Fruit fly (Drosophila melanogaster) whole organism, adult: ENCODE data around the gene Acer.

Source experiments
- CG14711 ChIP-seq: fragments of 200-800 bp; sonication (Bioruptor generic); optimal IDR thresholded peaks from 2 replicates; lab custom pipeline; 2018; ENCODE audit warnings: missing biosample characterization, mild to moderate bottlenecking, missing genetic modification characterization, moderate library complexity
- CG5204 ChIP-seq: fragments of 200-800 bp; sonication (Bioruptor generic); optimal IDR thresholded peaks from 2 replicates; lab custom pipeline; 2016; ENCODE audit warnings: missing biosample characterization, missing genetic modification characterization
- bab1 ChIP-seq: fragments of 200-800 bp; sonication (Bioruptor generic); optimal IDR thresholded peaks from 3 replicates; lab custom pipeline; 2019; ENCODE audit warnings: missing biosample characterization, mild to moderate bottlenecking, missing genetic modification characterization, moderate library complexity
- pad ChIP-seq: fragments of 200-800 bp; sonication (Bioruptor generic); optimal IDR thresholded peaks from 3 replicates; lab custom pipeline; 2017; ENCODE audit warnings: missing biosample characterization, missing genetic modification characterization, mild to moderate bottlenecking, moderate library complexity, missing genetic modification reagents

DNA sequence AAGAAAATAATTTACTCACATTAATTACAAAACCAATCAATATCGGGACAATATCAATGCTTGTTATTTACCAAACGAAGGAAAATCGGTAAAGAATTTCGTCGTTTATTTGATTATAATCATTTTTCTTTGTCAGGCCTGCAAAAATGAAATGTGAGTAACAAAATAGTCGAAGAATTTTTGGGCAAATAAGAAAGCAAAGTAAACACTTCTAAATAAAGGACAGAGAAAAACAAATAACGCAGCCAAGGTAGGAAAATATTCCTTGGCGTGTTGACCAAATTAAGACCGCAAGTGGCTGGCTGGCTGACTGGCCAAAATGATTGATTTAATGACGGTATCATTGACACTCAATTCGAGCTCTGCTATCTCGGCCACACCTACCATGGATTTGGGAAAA lies 26.4 kb downstream of the Acer start:
- no peak for TF ChIP-seq CG14711 (tag; lab: Kevin White, UChicago)
- no peak for TF ChIP-seq CG5204 (GFP tag; lab: Kevin White, UChicago)
- no peak for TF ChIP-seq bab1 (GFP tag; lab: Kevin White, UChicago)
- no peak for TF ChIP-seq pad (GFP tag; lab: Kevin White, UChicago)
